Worm (Caenorhabditis elegans) whole organism, L4/young adult: ENCODE measurements around the gene K12H6.7.

Experiments used
- dao-5 ChIP-seq: sonication (generic microtip); optimal IDR thresholded peaks from 2 replicates; lab custom pipeline; 2016; ENCODE audit warnings: missing genotype, missing genetic modification characterization, moderate library complexity, missing compliant biosample characterization
- him-1 ChIP-seq: sonication (generic microtip); optimal IDR thresholded peaks from 2 replicates; lab custom pipeline; 2016; ENCODE audit warnings: missing genotype, missing genetic modification reagents, missing genetic modification characterization, missing compliant biosample characterization

ce11 chrII:2827859-2828403, 8.8 kb downstream of the K12H6.7 start, which contains the start of gene K12H6.8:
- TF ChIP-seq him-1 (no peak), dao-5 (no peak)
